Worm (Caenorhabditis elegans) whole organism, L4 larva: Measurements from ENCODE around the gene scc-1.

Experiments used
- F44E2.7 ChIP-seq: fragments of 200-800 bp; sonication (Bioruptor generic); IDR thresholded peaks from 2 replicates; pipeline ENCODE4 v2.1.2; 2022; ENCODE audit warnings: missing genetic modification characterization, missing compliant biosample characterization
- ama-1 ChIP-seq: fragments of 150-350 bp; optimal IDR thresholded peaks from 2 replicates; lab custom pipeline; 2014; ENCODE audit warnings: inconsistent platforms, mixed read lengths
- gei-8 ChIP-seq: fragments of 200-800 bp; sonication (Bioruptor generic); optimal IDR thresholded peaks from 2 replicates; lab custom pipeline; 2018; ENCODE audit warnings: mild to moderate bottlenecking, missing genetic modification characterization, missing compliant biosample characterization
- lin-13 ChIP-seq: fragments of 150-350 bp; optimal IDR thresholded peaks from 2 replicates; lab custom pipeline; 2014; ENCODE audit warnings: missing biosample characterization, missing genetic modification reagents, missing genetic modification characterization
- lin-15B ChIP-seq: fragments of 150-350 bp; sonication (generic microtip); optimal IDR thresholded peaks from 3 replicates; lab custom pipeline; 2014; ENCODE audit warnings: missing biosample characterization, missing genetic modification characterization
- nhr-6 ChIP-seq: fragments of 150-350 bp; optimal IDR thresholded peaks from 2 replicates; lab custom pipeline; 2014; ENCODE audit warnings: missing biosample characterization, missing genetic modification characterization

DNA sequence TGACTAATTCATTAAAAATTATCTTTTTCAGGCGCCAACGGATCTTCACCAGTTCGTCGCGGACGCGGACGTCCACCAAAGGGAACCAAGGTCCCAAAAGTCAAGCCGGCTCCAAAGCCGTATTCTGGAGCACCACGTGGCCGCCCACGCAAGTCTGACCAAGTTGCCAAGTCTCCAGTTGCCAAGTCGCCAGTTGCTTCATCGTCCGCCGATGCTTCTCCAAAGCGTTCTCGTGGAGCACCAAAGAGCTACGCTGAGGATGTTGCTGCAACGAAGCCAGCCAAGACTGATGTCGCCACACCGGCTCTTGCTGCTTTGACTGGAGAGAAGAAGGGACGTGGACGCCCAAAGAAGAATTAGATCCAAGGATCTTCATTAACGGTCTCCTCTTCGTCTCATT, 25.3 kb upstream of the scc-1 start:
- TF ChIP-seq gei-8 (GFP tag; lab: Kevin White, UChicago), result no peak
- TF ChIP-seq ama-1 (lab: Kevin White, UChicago), result no peak
- TF ChIP-seq F44E2.7 (GFP tag; lab: Robert Waterston, UW), result no peak
- TF ChIP-seq nhr-6 (tag; lab: Kevin White, UChicago), result no peak
- no peak for TF ChIP-seq lin-13 (GFP tag; lab: Kevin White, UChicago)
- TF ChIP-seq lin-15B (tag; lab: Kevin White, UChicago), result no peak
